Fruit fly (Drosophila melanogaster) S2 (cell line): ENCODE data around the gene VhaM9.7-b.

ENCODE experiments used
- CG8478 ChIP-seq: fragments of >200 bp; optimal IDR thresholded peaks from 2 replicates; lab custom pipeline; 2018
- CTCF ChIP-seq, 2 experiments: fragments of >200 bp; optimal IDR thresholded peaks; 2 replicates each; lab custom pipeline; 2018

DNA sequence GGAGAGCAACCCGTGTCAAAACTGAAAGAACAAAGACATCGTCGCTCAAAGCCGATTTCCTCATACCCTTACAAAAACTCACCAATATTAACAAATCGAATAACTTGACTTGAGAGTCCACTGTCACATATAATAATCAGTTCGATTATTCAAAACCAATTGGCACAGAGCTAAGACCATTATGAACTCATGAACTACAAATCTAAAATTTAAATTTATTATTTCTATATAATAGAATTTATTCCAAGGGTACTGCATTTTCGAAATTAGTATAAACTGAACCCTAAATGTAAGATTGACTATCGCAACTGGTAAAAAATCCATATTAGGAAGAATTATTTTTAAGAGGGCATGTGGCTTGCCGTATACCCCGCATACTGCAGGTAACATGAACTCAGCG is 42.3 kb downstream of the VhaM9.7-b start:
- TF ChIP-seq CG8478 (no peak), CTCF (optimal IDR thresholded peaks at IDR 0.05; lab: Kevin White, UChicago) (no peak)
